Worm (Caenorhabditis elegans) whole organism, L3 larva: ENCODE results near the gene chtb-1.

Experiments
- R02D3.7 ChIP-seq: fragments of 150-350 bp; optimal IDR thresholded peaks from 2 replicates; lab custom pipeline; 2014; ENCODE audit warnings: missing biosample characterization, missing genetic modification characterization
- ZK546.5 ChIP-seq: sonication (generic microtip); optimal IDR thresholded peaks from 2 replicates; lab custom pipeline; 2017; ENCODE audit warnings: missing biosample characterization, missing genetic modification characterization
- aly-2 ChIP-seq: fragments of 150-350 bp; optimal IDR thresholded peaks from 2 replicates; lab custom pipeline; 2014; ENCODE audit warnings: missing biosample characterization, missing genetic modification characterization
- ceh-16 ChIP-seq: sonication (generic microtip); optimal IDR thresholded peaks from 2 replicates; lab custom pipeline; 2017; ENCODE audit warnings: missing biosample characterization, missing genetic modification characterization
- ceh-28 ChIP-seq: fragments of 150-350 bp; optimal IDR thresholded peaks from 2 replicates; lab custom pipeline; 2014; ENCODE audit warnings: missing biosample characterization, missing genetic modification reagents, missing genetic modification characterization
- ceh-9 ChIP-seq: sonication (generic microtip); optimal IDR thresholded peaks from 2 replicates; lab custom pipeline; 2018; ENCODE audit warnings: missing biosample characterization, missing genetic modification characterization
- daf-12 ChIP-seq: fragments of 150-350 bp; optimal IDR thresholded peaks from 2 replicates; lab custom pipeline; 2014; ENCODE audit warnings: missing biosample characterization, missing genetic modification reagents, missing genetic modification characterization
- egl-27 ChIP-seq: sonication (generic microtip); optimal IDR thresholded peaks from 4 replicates; lab custom pipeline; 2017; ENCODE audit warnings: missing biosample characterization, missing genetic modification reagents, missing genetic modification characterization
- egl-5 ChIP-seq: fragments of 150-350 bp; optimal IDR thresholded peaks from 2 replicates; lab custom pipeline; 2017; ENCODE audit warnings: missing biosample characterization, missing genetic modification reagents, missing genetic modification characterization, inconsistent platforms
- elt-2 ChIP-seq: sonication (generic microtip); optimal IDR thresholded peaks from 2 replicates; lab custom pipeline; 2016; ENCODE audit warnings: missing genetic modification reagents, mild to moderate bottlenecking, missing genetic modification characterization, missing compliant biosample characterization
- elt-3 ChIP-seq, 3 experiments: fragments of 150-350 bp in 1 of 3; sonication (generic microtip) in 2 of 3; optimal IDR thresholded peaks; 2 replicates in 2 of 3; 4 replicates in 1 of 3; lab custom pipeline; 2014 to 2017; ENCODE audit warnings: missing biosample characterization in 3 of 3, missing genetic modification characterization in 3 of 3
- eor-1 ChIP-seq, 2 experiments: fragments of 150-350 bp; optimal IDR thresholded peaks; 2 replicates each; lab custom pipeline; 2014 to 2018; ENCODE audit warnings: missing biosample characterization in 2 of 2, missing genetic modification characterization in 2 of 2
- fkh-10 ChIP-seq: sonication (generic microtip); optimal IDR thresholded peaks from 2 replicates; lab custom pipeline; 2017; ENCODE audit warnings: missing biosample characterization, missing genetic modification reagents, missing genetic modification characterization
- hmg-11 ChIP-seq: sonication (generic microtip); optimal IDR thresholded peaks from 2 replicates; lab custom pipeline; 2016; ENCODE audit warnings: missing genetic modification characterization, missing compliant biosample characterization
- jun-1 ChIP-seq: fragments of 150-350 bp; optimal IDR thresholded peaks from 2 replicates; lab custom pipeline; 2014; ENCODE audit warnings: missing biosample characterization, missing genetic modification reagents, missing genetic modification characterization
- lin-15B ChIP-seq: fragments of 150-350 bp; optimal IDR thresholded peaks from 2 replicates; lab custom pipeline; 2014; ENCODE audit warnings: missing biosample characterization, missing genetic modification characterization
- lin-39 ChIP-seq: fragments of 150-350 bp; optimal IDR thresholded peaks from 2 replicates; lab custom pipeline; 2018; ENCODE audit warnings: missing biosample characterization, missing genetic modification reagents, missing genetic modification characterization
- lsy-12 ChIP-seq: sonication (generic microtip); optimal IDR thresholded peaks from 2 replicates; lab custom pipeline; 2016; ENCODE audit warnings: mild to moderate bottlenecking, missing genetic modification characterization, missing compliant biosample characterization
- mdl-1 ChIP-seq: fragments of 150-350 bp; optimal IDR thresholded peaks from 2 replicates; lab custom pipeline; 2014; ENCODE audit warnings: missing biosample characterization, missing genetic modification characterization
- nfya-1 ChIP-seq: sonication (generic microtip); optimal IDR thresholded peaks from 2 replicates; lab custom pipeline; 2017; ENCODE audit warnings: missing genetic modification characterization, mild to moderate bottlenecking, missing compliant biosample characterization, antibody characterized with exemption, moderate library complexity; ENCODE audit not compliant: insufficient read depth
- nhr-23 ChIP-seq: fragments of 150-350 bp; optimal IDR thresholded peaks from 2 replicates; lab custom pipeline; 2014; ENCODE audit warnings: missing biosample characterization, missing genetic modification reagents, missing genetic modification characterization
- nhr-237 ChIP-seq: fragments of 150-350 bp; optimal IDR thresholded peaks from 2 replicates; lab custom pipeline; 2014; ENCODE audit warnings: missing biosample characterization, missing genetic modification characterization
- nhr-67 ChIP-seq: fragments of 150-350 bp; optimal IDR thresholded peaks from 2 replicates; lab custom pipeline; 2014; ENCODE audit warnings: missing biosample characterization, missing genetic modification characterization
- nhr-77 ChIP-seq: fragments of 150-350 bp; optimal IDR thresholded peaks from 2 replicates; lab custom pipeline; 2014; ENCODE audit warnings: missing biosample characterization, missing genetic modification characterization
- pha-4 ChIP-seq: fragments of 150-350 bp; optimal IDR thresholded peaks from 2 replicates; lab custom pipeline; 2014; ENCODE audit warnings: missing biosample characterization, missing genetic modification reagents, missing genetic modification characterization
- pqm-1 ChIP-seq: fragments of 150-350 bp; optimal IDR thresholded peaks from 2 replicates; lab custom pipeline; 2017; ENCODE audit warnings: missing biosample characterization, missing genetic modification characterization, inconsistent platforms
- sea-2 ChIP-seq: fragments of 150-350 bp; sonication (generic microtip); optimal IDR thresholded peaks from 4 replicates; lab custom pipeline; 2014; ENCODE audit warnings: missing biosample characterization, missing genetic modification reagents, missing genetic modification characterization
- skn-1 ChIP-seq: fragments of 150-350 bp; optimal IDR thresholded peaks from 2 replicates; lab custom pipeline; 2014; ENCODE audit warnings: missing biosample characterization, missing genetic modification characterization
- snpc-4 ChIP-seq: fragments of 150-350 bp; optimal IDR thresholded peaks from 2 replicates; lab custom pipeline; 2014; ENCODE audit warnings: missing biosample characterization, missing genetic modification characterization
- tbx-2 ChIP-seq: sonication (generic microtip); optimal IDR thresholded peaks from 2 replicates; lab custom pipeline; 2016; ENCODE audit warnings: mild to moderate bottlenecking, missing genetic modification characterization, missing compliant biosample characterization
- unc-62 ChIP-seq: fragments of 150-350 bp; sonication (generic microtip); optimal IDR thresholded peaks from 4 replicates; lab custom pipeline; 2014; ENCODE audit warnings: missing biosample characterization, missing genetic modification reagents, missing genetic modification characterization
- zag-1 ChIP-seq: fragments of 150-350 bp; optimal IDR thresholded peaks from 2 replicates; lab custom pipeline; 2014; ENCODE audit warnings: missing biosample characterization, missing genetic modification characterization
- ztf-11 ChIP-seq: fragments of 150-350 bp; optimal IDR thresholded peaks from 2 replicates; lab custom pipeline; 2014; ENCODE audit warnings: missing biosample characterization, missing genetic modification characterization
- ztf-4 ChIP-seq: fragments of 150-350 bp; optimal IDR thresholded peaks from 2 replicates; lab custom pipeline; 2014; ENCODE audit warnings: missing biosample characterization, missing genetic modification characterization

The chtb-1 gene

DNA sequence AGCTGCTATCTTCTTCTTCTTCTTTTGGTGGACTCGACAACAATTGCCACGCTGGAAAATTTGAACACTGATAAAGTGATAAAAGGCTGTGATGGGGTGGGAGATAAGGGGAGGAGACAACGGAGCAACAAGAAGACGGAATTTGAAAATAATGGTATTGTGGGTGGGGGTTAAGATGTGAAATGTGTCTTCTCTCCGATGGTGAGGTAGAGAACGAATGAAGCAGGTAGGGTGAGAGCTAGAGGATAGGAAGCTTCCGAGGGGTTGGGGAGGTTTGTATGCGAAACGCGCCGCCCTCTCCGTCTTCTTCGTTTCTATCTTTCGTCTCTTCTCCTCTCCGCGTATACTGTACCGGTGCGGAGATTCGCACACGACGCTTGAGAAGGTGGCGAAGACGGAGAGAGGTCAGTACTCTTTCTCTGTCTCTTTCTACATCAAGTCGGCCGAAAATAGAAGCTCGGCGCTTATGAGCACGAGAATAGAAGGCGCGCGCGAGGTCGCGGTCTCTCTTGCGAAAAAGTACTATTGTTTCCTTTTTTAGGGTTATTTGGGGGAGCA, at the start of gene chtb-1:
TSS of gene chtb-1 (minus strand) at position 51 of the 558 bp plus-strand sequence.
- no peak for TF ChIP-seq snpc-4 (tag; lab: Kevin White, UChicago)
- TF ChIP-seq sea-2 (GFP tag; lab: Kevin White, UChicago), result no peak
- TF ChIP-seq ZK546.5 (tag; lab: Kevin White, UChicago), result no peak
- no peak for TF ChIP-seq ztf-4 (tag; lab: Kevin White, UChicago)
- TF ChIP-seq ceh-16 (tag; lab: Kevin White, UChicago), result no peak
- TF ChIP-seq fkh-10 (GFP tag; lab: Kevin White, UChicago), result no peak

DNA sequence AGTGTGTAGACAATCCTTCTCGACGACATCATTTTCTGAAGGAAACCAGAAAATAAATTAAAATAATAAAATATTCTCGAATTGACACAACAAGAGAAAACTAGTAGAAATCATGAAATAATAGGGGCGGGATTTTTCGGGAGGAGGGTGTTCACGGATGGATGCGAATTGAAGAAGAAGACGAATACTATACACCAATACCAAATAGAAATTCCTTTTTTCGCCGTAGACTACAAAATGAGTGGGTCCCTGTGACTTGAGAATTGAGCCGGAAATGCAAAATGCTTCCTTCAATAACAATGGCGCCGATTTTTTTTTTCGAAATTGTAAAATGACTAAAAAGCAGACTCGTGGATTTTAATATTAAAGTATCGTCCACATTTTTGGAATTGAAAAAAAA, 45.8 kb upstream of the chtb-1 start, which contains the start of gene nlp-48:
TSS of gene nlp-48 (minus strand) at position 101 of the 400 bp plus-strand sequence.
- TF ChIP-seq ZK546.5 (tag; lab: Kevin White, UChicago), result no peak
- TF ChIP-seq nhr-67, result no peak
- TF ChIP-seq nhr-237 (tag; lab: Kevin White, UChicago), result no peak
- no peak for TF ChIP-seq snpc-4 (tag; lab: Kevin White, UChicago)
- TF ChIP-seq pqm-1 (tag; lab: Kevin White, UChicago), result no peak
- no peak for TF ChIP-seq tbx-2 (tag; lab: Kevin White, UChicago)
- no peak for TF ChIP-seq pha-4 (tag; lab: Kevin White, UChicago)
- TF ChIP-seq nhr-23 (tag; lab: Kevin White, UChicago), result no peak
- no peak for TF ChIP-seq zag-1
- TF ChIP-seq egl-5 (tag; lab: Kevin White, UChicago), result no peak

DNA sequence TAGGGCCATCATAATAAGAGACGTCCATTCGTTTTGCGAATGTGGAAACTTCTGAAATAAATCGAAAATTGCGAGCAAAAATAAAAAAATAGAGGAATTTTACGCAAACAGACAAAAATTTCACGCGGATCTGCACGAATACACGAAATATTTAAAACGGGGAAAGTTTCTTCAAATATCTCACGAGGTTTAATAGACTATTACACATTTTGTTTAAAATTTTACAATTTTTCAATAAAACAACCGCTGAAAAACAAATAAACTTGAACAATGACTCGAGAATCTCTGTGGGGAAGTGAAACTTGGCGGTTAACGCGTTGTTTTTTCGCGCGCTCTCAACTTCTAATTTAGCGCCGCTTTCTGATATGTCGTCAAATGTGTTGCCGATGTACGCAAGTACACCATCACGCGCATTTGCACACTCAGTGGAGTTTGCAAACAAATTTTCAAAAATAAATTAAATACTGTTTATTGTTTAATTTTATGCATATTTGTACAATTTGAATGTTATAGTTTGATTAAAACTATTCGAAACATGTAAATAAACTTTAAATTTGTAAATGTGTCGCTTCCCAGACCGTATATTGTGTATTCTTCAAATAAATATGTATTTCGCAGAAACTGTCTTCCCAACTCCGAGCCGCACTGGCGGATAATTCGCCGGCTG, 38.0 kb upstream of the chtb-1 start, which contains the start of the genes gpr-2 and rgr-1:
TSS of gene gpr-2 (minus strand) at position 51 of the 667 bp plus-strand sequence.
TSS of gene rgr-1 (plus strand) at position 617 of the 667 bp plus-strand sequence.
- TF ChIP-seq nhr-23 (tag; lab: Kevin White, UChicago), result peak; percentile 38
- peak; percentile 47 for TF ChIP-seq pha-4 (tag; lab: Kevin White, UChicago)
- TF ChIP-seq snpc-4 (tag; lab: Kevin White, UChicago), result peak; percentile 35
- TF ChIP-seq ztf-11 (tag; lab: Kevin White, UChicago), result no peak
- TF ChIP-seq lin-15B, result peak; percentile 46
- TF ChIP-seq hmg-11 (tag; lab: Kevin White, UChicago), result peak; percentile 36
- no peak for TF ChIP-seq aly-2
- no peak for TF ChIP-seq lin-39 (tag; lab: Kevin White, UChicago)
- TF ChIP-seq jun-1 (tag; lab: Kevin White, UChicago), result no peak
- peak; percentile 29 for TF ChIP-seq skn-1 (tag; lab: Kevin White, UChicago)
- TF ChIP-seq ceh-9, result no peak
- peak; percentile 53 for TF ChIP-seq nfya-1 (tag; lab: Kevin White, UChicago)

DNA sequence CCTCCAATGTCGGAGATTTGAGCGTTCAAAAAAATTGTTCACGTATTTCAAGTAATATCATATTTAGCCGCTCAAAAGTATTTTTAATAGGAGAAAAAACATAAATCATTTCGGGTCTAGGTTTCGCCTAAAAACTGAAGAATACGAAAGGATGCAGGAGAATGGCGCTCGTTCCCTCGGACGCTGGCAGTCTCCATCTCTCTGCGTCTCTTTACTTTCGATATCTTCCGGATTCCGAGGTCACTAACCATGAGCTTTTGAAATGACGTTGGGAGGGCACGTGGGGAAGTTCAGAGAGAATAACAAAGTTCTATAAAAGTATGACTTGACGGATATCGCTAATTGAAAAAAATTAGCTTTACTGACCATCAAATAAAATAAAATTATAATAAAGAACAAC, 35.7 kb upstream of the chtb-1 start:
- TF ChIP-seq nfya-1 (tag; lab: Kevin White, UChicago), result peak; percentile 34
- peak; percentile 2 for TF ChIP-seq mdl-1 (tag; lab: Kevin White, UChicago)
- no peak for TF ChIP-seq eor-1 (tag; optimal IDR thresholded peaks at IDR 0.05; lab: Kevin White, UChicago)
- no peak for TF ChIP-seq elt-2 (tag; lab: Kevin White, UChicago)
- peak; percentile 9 for TF ChIP-seq lin-39 (tag; lab: Kevin White, UChicago)
- no peak for TF ChIP-seq ceh-28 (tag; lab: Kevin White, UChicago)
- no peak for TF ChIP-seq nhr-23 (tag; lab: Kevin White, UChicago)
- no peak for TF ChIP-seq jun-1 (tag; lab: Kevin White, UChicago)

DNA sequence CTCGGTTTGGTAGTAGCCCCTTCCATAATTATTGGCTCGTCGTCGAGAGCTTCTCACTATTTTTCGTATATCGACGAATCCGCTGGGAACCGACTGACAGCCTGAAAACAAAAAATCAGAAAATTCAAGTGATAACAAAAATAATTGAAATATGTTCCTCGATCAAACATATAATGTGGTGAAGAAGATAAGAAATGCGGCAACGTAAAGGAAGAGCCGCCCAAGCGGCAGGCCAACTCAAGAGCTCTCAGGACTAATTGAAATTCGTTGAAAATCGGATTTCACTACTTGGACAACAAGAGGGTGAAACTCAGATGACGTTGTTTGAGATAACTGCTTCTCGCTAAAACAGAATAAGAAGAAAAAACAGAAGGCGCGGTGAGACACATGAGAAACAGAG, 34.7 kb upstream of the chtb-1 start, which contains the start of gene slc-17.2:
TSS of gene slc-17.2 (minus strand) at position 101 of the 400 bp plus-strand sequence.
- TF ChIP-seq egl-27 (tag; lab: Kevin White, UChicago), result no peak
- TF ChIP-seq fkh-10 (GFP tag; lab: Kevin White, UChicago), result peak; percentile 7

DNA sequence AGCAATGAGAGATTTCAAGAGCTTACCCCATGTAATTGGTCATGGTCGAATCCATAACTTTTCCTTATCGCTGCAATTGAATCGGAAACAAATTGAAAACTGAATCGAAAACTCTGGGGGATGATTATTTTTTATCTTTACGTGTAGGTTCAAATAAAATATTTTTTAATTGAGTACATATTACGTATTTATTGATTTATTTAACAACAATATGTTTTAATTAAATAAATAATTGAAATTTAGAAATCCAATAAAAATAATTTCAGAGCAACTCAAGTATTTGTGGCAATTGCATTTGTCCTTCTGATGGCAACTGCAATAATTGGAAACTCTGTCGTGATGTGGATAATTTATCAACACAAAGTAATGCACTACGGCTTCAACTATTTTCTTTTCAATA, 30.3 kb upstream of the chtb-1 start, which contains the start of gene C38C10.3:
TSS of gene C38C10.3 (minus strand) at position 101 of the 400 bp plus-strand sequence.
- TF ChIP-seq nhr-237 (tag; lab: Kevin White, UChicago) (no peak), lsy-12 (tag; lab: Kevin White, UChicago) (no peak), nhr-77 (tag; lab: Kevin White, UChicago) (no peak), sea-2 (GFP tag; lab: Kevin White, UChicago) (no peak), unc-62 (GFP tag; lab: Kevin White, UChicago) (no peak), daf-12 (tag; lab: Kevin White, UChicago) (no peak), eor-1 (tag; optimal IDR thresholded peaks at IDR 0.05; lab: Kevin White, UChicago) (no peak), ztf-4 (tag; lab: Kevin White, UChicago) (no peak), elt-3 (tag; optimal IDR thresholded peaks at IDR 0.05; lab: Kevin White, UChicago) (no peak), R02D3.7 (tag; lab: Kevin White, UChicago) (no peak)
